Worm (Caenorhabditis elegans) whole organism, late embryonic: ENCODE measurements around the gene Y37E11AM.2.

Experiments used
- C38D4.7 ChIP-seq: fragments of 200-800 bp; sonication (Bioruptor generic); optimal IDR thresholded peaks from 2 replicates; lab custom pipeline; 2018; ENCODE audit warnings: mild to moderate bottlenecking, missing genetic modification characterization, moderate library complexity, missing compliant biosample characterization
- lin-11 ChIP-seq: fragments of 200-800 bp; sonication (Bioruptor generic); optimal IDR thresholded peaks from 2 replicates; lab custom pipeline; 2018; ENCODE audit warnings: mild to moderate bottlenecking, missing genetic modification characterization, missing compliant biosample characterization

DNA sequence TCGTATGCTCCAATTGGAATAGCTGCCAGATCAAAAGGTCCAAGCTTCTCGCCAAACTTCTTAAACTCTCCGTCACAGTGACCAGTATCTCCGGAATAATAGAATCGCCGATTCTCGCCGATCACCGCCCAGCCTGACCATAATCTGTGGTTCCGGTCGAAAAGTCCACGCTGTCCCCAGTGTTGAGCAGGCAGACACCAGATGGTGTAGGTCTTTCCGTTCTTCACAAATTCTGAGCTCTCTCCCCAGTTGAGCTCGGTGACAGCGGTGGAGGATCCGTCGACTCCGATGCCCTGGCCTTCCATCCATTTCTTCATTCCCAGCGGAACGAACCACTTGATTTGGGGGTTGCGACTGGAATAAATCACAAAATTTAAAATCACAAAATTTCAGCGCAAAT, 11.0 kb upstream of the Y37E11AM.2 start:
- TF ChIP-seq lin-11 (tag; lab: Kevin White, UChicago), result no peak
- no peak for TF ChIP-seq C38D4.7 (GFP tag; lab: Kevin White, UChicago)
